Fruit fly (Drosophila melanogaster): ENCODE data around the gene Poxm.

The Poxm gene

dm6 chr3R:8356626-8357290, 23.2 kb upstream of the Poxm start, which contains the start of gene stck (continued):
- TF ChIP-seq CG10147 (GFP tag; optimal IDR thresholded peaks at IDR 0.05) (no peak), CG17385 (GFP tag; optimal IDR thresholded peaks at IDR 0.05) (peak; percentile 36), MBD-R2 (GFP tag; IDR thresholded peaks at IDR 0.05) (0 out of 2 replicates have a peak, but pooled peaks have one; percentile 19), sim (GFP tag; IDR thresholded peaks at IDR 0.05) (no peak), CG8281 (tag; optimal IDR thresholded peaks at IDR 0.05) (no peak), pita (GFP tag; optimal IDR thresholded peaks at IDR 0.05) (no peak), HLH4C (GFP tag; IDR thresholded peaks at IDR 0.05; ENCODE audit: partially characterized antibody) (peak; percentile 76)

dm6 chr3R:8355579-8355978, 22.0 kb upstream of the Poxm start:
- TF ChIP-seq Asciz (GFP tag; optimal IDR thresholded peaks at IDR 0.05) (peak; percentile 94), lola (GFP tag; optimal IDR thresholded peaks at IDR 0.05) (peak in 1 of 3 experiments; percentile 70), Bdp1 (GFP tag; optimal IDR thresholded peaks at IDR 0.05) (peak; percentile 90), CG4404 (GFP tag; IDR thresholded peaks at IDR 0.05) (peak; percentile 73), CG9727 (GFP tag; optimal IDR thresholded peaks at IDR 0.05) (peak; percentile 96), gem (tag; optimal IDR thresholded peaks at IDR 0.05) (peak; percentile 97), cas (GFP tag; IDR thresholded peaks at IDR 0.05) (peak; percentile 90), sob (GFP tag; IDR thresholded peaks at IDR 0.05) (peak; percentile 97), CG11093 (GFP tag; IDR thresholded peaks at IDR 0.05) (peak; percentile 89), CG1832 (GFP tag; optimal IDR thresholded peaks at IDR 0.05) (no peak), tio (GFP tag; optimal IDR thresholded peaks at IDR 0.05) (peak; percentile 96), CG1233 (GFP tag; optimal IDR thresholded peaks at IDR 0.05) (peak; percentile 92), ranshi (GFP tag; IDR thresholded peaks at IDR 0.05) (peak; percentile 91), MTF-1 (GFP tag; optimal IDR thresholded peaks at IDR 0.05; ENCODE audit: borderline replicate concordance) (peak; percentile 79), Bteb2 (GFP tag; optimal IDR thresholded peaks at IDR 0.05) (peak; percentile 95), Mad (GFP tag; optimal IDR thresholded peaks at IDR 0.05) (peak; percentile 86), stwl (tag; optimal IDR thresholded peaks at IDR 0.05) (peak; percentile 12), CG13894 (tag; optimal IDR thresholded peaks at IDR 0.05) (peak; percentile 94), sug (tag; optimal IDR thresholded peaks at IDR 0.05) (peak; percentile 79), CG42726 (GFP tag; IDR thresholded peaks at IDR 0.05; ENCODE audit: partially characterized antibody) (no peak), CG3726 (GFP tag; IDR thresholded peaks at IDR 0.05) (peak; percentile 88), danr (GFP tag; IDR thresholded peaks at IDR 0.05) (peak; percentile 81), CG33213 (GFP tag; optimal IDR thresholded peaks at IDR 0.05) (peak; percentile 96), Hr78 (GFP tag; optimal IDR thresholded peaks at IDR 0.05) (peak in 1 of 2 experiments; percentile 64), Ets65A (GFP tag) (peak; percentile 100), CG10565 (GFP tag; optimal IDR thresholded peaks at IDR 0.05) (peak; percentile 73), CG7928 (GFP tag; optimal IDR thresholded peaks at IDR 0.05) (peak; percentile 79), CG6254 (GFP tag; optimal IDR thresholded peaks at IDR 0.05) (peak; percentile 78), eve (GFP tag; optimal IDR thresholded peaks at IDR 0.05) (no peak), CG12942 (GFP tag; optimal IDR thresholded peaks at IDR 0.05) (peak; percentile 91), HmgZ (tag; optimal IDR thresholded peaks at IDR 0.05) (peak; percentile 99), CG1792 (GFP tag; optimal IDR thresholded peaks at IDR 0.05) (peak; percentile 89), CG6813 (GFP tag; optimal IDR thresholded peaks at IDR 0.05) (peak; percentile 93), CG4328 (GFP tag; optimal IDR thresholded peaks at IDR 0.05) (peak; percentile 68), sisA (GFP tag; IDR thresholded peaks at IDR 0.05) (peak; percentile 96), sr (GFP tag; IDR thresholded peaks at IDR 0.05) (peak; percentile 69; the same call in 2 of the 3 replicates), so (GFP tag; IDR thresholded peaks at IDR 0.05) (peak; percentile 90), odd (GFP tag; optimal IDR thresholded peaks at IDR 0.05) (peak; percentile 90), Lim3 (GFP tag; IDR thresholded peaks at IDR 0.05) (peak; percentile 80), p53 (GFP tag; optimal IDR thresholded peaks at IDR 0.05) (peak; percentile 91), Hsf (GFP tag; optimal IDR thresholded peaks at IDR 0.05) (peak; percentile 96)
